Worm (Caenorhabditis elegans) whole organism, young adult: Measurements from ENCODE around the gene F16G10.11.

Experiments used
- B0019.2 ChIP-seq: fragments of 200-800 bp; sonication (Bioruptor generic); conservative IDR thresholded peaks from 2 replicates; pipeline ENCODE4 v1.3.6; 2022; ENCODE audit warnings: missing genetic modification reagents, missing genetic modification characterization, missing compliant biosample characterization
- F10E7.11 ChIP-seq: sonication (generic microtip); optimal IDR thresholded peaks from 2 replicates; lab custom pipeline; 2017; ENCODE audit warnings: mild to moderate bottlenecking, missing genetic modification characterization, moderate library complexity, missing compliant biosample characterization
- F33H1.4 ChIP-seq: fragments of 200-800 bp; sonication (Bioruptor generic); IDR thresholded peaks from 2 replicates; pipeline ENCODE4 v1.3.6; 2022; ENCODE audit warnings: missing genetic modification reagents, missing genetic modification characterization, missing compliant biosample characterization
- aptf-2 ChIP-seq: fragments of 200-800 bp; sonication (Bioruptor generic); conservative IDR thresholded peaks from 2 replicates; pipeline ENCODE4 v1.3.6; 2022; ENCODE audit warnings: missing genetic modification reagents, missing genetic modification characterization, missing compliant biosample characterization
- chd-7 ChIP-seq: sonication (generic microtip); optimal IDR thresholded peaks from 2 replicates; lab custom pipeline; 2016; ENCODE audit warnings: mild to moderate bottlenecking, missing genetic modification characterization, moderate library complexity, missing compliant biosample characterization
- efl-1 ChIP-seq: fragments of 150-350 bp; optimal IDR thresholded peaks from 2 replicates; lab custom pipeline; 2014; ENCODE audit warnings: missing biosample characterization, missing genetic modification reagents, missing genetic modification characterization
- hlh-12 ChIP-seq: sonication (generic microtip); optimal IDR thresholded peaks from 2 replicates; lab custom pipeline; 2016; ENCODE audit warnings: missing genetic modification characterization, missing compliant biosample characterization
- let-607 ChIP-seq, 2 experiments: fragments of 200-800 bp in 1 of 2; sonication (Bioruptor generic) in 1 of 2; sonication (generic microtip) in 1 of 2; optimal IDR thresholded peaks; 2 replicates each; lab custom pipeline; 2016 to 2018; ENCODE audit warnings: mild to moderate bottlenecking in 2 of 2, missing compliant biosample characterization in 2 of 2, missing genetic modification characterization in 2 of 2, moderate library complexity in 2 of 2, missing genotype in 1 of 2
- lin-54 ChIP-seq: fragments of 200-800 bp; sonication (Bioruptor generic); optimal IDR thresholded peaks from 2 replicates; lab custom pipeline; 2018; ENCODE audit warnings: mild to moderate bottlenecking, missing genetic modification characterization, missing compliant biosample characterization
- madf-6 ChIP-seq: fragments of 200-800 bp; sonication (Bioruptor generic); IDR thresholded peaks from 2 replicates; pipeline ENCODE4 v1.3.6; 2022; ENCODE audit warnings: missing genetic modification reagents, missing genetic modification characterization, missing compliant biosample characterization
- mcd-1 ChIP-seq: fragments of 200-800 bp; sonication (Bioruptor generic); IDR thresholded peaks from 2 replicates; pipeline ENCODE4 v1.3.6; 2022; ENCODE audit warnings: missing genetic modification reagents, missing genetic modification characterization, missing compliant biosample characterization
- snpc-4 ChIP-seq, 5 experiments: fragments of 150-350 bp in 1 of 5; sonication (generic microtip) in 4 of 5; optimal IDR thresholded peaks; 2 replicates each; lab custom pipeline; 2014 to 2018; ENCODE audit warnings: missing genetic modification characterization in 5 of 5, missing biosample characterization in 3 of 5, antibody characterized with exemption in 2 of 5, mild to moderate bottlenecking in 2 of 5, missing compliant biosample characterization in 2 of 5, missing genotype in 2 of 5, moderate library complexity in 2 of 5, missing genetic modification reagents in 1 of 5

DNA sequence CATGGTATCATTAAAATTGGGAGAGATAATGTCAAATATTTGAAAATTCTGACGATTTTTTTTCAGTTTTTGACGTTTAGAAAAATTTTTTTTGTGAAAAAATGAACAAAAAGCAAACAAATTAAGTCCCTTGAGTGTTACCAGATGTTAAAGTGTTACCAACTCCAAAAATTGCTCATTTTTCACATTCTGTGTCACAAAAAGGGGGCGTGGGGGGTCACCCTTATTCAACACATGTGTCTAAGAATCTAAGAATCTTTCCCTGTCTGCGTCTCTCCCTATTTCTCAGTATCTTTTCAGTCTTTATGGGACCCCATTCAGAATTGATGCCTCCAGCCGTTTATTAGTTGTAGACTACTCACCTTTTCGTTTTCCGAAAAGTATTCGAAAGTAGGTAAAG, 45.2 kb upstream of the F16G10.11 start:
- TF ChIP-seq madf-6 (GFP tag; lab: Robert Waterston, UW) (no peak), F10E7.11 (tag; lab: Kevin White, UChicago) (no peak), chd-7 (tag; lab: Kevin White, UChicago) (no peak), snpc-4 (GFP tag; optimal IDR thresholded peaks at IDR 0.05; lab: Kevin White, UChicago) (no peak), snpc-4 (tag; optimal IDR thresholded peaks at IDR 0.05; lab: Kevin White, UChicago) (no peak), mcd-1 (no peak), lin-54 (GFP tag; lab: Kevin White, UChicago) (no peak), B0019.2 (GFP tag; lab: Robert Waterston, UW) (no peak), hlh-12 (tag; lab: Kevin White, UChicago) (no peak), efl-1 (GFP tag; lab: Kevin White, UChicago) (no peak), let-607 (tag; optimal IDR thresholded peaks at IDR 0.05; lab: Kevin White, UChicago) (no peak), aptf-2 (no peak), F33H1.4 (GFP tag; lab: Robert Waterston, UW) (no peak)
